Worm (Caenorhabditis elegans) whole organism, L1 larva: Measurements from ENCODE around the gene nfu-1.

Experiments used
- F16B12.6 ChIP-seq: fragments of 150-350 bp; optimal IDR thresholded peaks from 2 replicates; lab custom pipeline; 2014; ENCODE audit warnings: missing biosample characterization, missing genetic modification characterization
- blmp-1 ChIP-seq: fragments of 150-350 bp; optimal IDR thresholded peaks from 2 replicates; lab custom pipeline; 2014; ENCODE audit warnings: missing biosample characterization, missing genetic modification characterization
- ces-1 ChIP-seq: fragments of 150-350 bp; optimal IDR thresholded peaks from 2 replicates; lab custom pipeline; 2014; ENCODE audit warnings: missing biosample characterization, missing genetic modification reagents, missing genetic modification characterization
- efl-1 ChIP-seq, 4 experiments: fragments of 150-350 bp; optimal IDR thresholded peaks in 3 of 4; peaks in 1 of 4; 1 replicate in 1 of 4; 2 replicates in 3 of 4; lab custom pipeline; 2014; ENCODE audit warnings: missing biosample characterization in 2 of 4, missing genetic modification characterization in 2 of 4, missing genetic modification reagents in 2 of 4
- egl-27 ChIP-seq, 2 experiments: fragments of 150-350 bp in 1 of 2; sonication (generic microtip); optimal IDR thresholded peaks; 3 replicates each; lab custom pipeline; 2017 to 2018; ENCODE audit warnings: missing biosample characterization in 2 of 2, missing genetic modification characterization in 2 of 2, missing genetic modification reagents in 2 of 2
- fkh-10 ChIP-seq: sonication (generic microtip); optimal IDR thresholded peaks from 2 replicates; lab custom pipeline; 2017; ENCODE audit warnings: missing biosample characterization, missing genetic modification reagents, missing genetic modification characterization
- fkh-8 ChIP-seq: sonication (generic microtip); optimal IDR thresholded peaks from 2 replicates; lab custom pipeline; 2016; ENCODE audit warnings: mild to moderate bottlenecking, missing genetic modification characterization, missing compliant biosample characterization
- fos-1 ChIP-seq: fragments of 150-350 bp; optimal IDR thresholded peaks from 2 replicates; lab custom pipeline; 2014; ENCODE audit warnings: missing biosample characterization, missing genetic modification characterization
- hlh-17 ChIP-seq: fragments of 200-800 bp; sonication (Bioruptor generic); optimal IDR thresholded peaks from 2 replicates; lab custom pipeline; 2018; ENCODE audit warnings: missing genetic modification characterization, mild to moderate bottlenecking, missing compliant biosample characterization, moderate library complexity, borderline replicate concordance
- hpl-2 ChIP-seq: fragments of 150-350 bp; optimal IDR thresholded peaks from 2 replicates; lab custom pipeline; 2014; ENCODE audit warnings: missing biosample characterization, missing genetic modification reagents, missing genetic modification characterization
- irx-1 ChIP-seq: sonication (generic microtip); optimal IDR thresholded peaks from 2 replicates; lab custom pipeline; 2016; ENCODE audit warnings: missing genetic modification characterization, missing compliant biosample characterization
- isw-1 ChIP-seq: fragments of 200-800 bp; sonication (Bioruptor generic); IDR thresholded peaks from 2 replicates; pipeline ENCODE4 v1.3.6; 2022; ENCODE audit warnings: missing genetic modification characterization, missing compliant biosample characterization
- jun-1 ChIP-seq: fragments of 150-350 bp; optimal IDR thresholded peaks from 2 replicates; lab custom pipeline; 2014; ENCODE audit warnings: missing biosample characterization, missing genetic modification reagents, missing genetic modification characterization
- lsy-2 ChIP-seq, 2 experiments: fragments of 150-350 bp; optimal IDR thresholded peaks; 2 replicates each; lab custom pipeline; 2014; ENCODE audit warnings: missing biosample characterization in 2 of 2, missing genetic modification characterization in 2 of 2
- mef-2 ChIP-seq: fragments of 150-350 bp; optimal IDR thresholded peaks from 2 replicates; lab custom pipeline; 2014; ENCODE audit warnings: missing biosample characterization, missing genetic modification characterization
- mep-1 ChIP-seq: fragments of 150-350 bp; optimal IDR thresholded peaks from 2 replicates; lab custom pipeline; 2014; ENCODE audit warnings: missing biosample characterization, missing genetic modification characterization
- nhr-20 ChIP-seq: sonication (generic microtip); optimal IDR thresholded peaks from 2 replicates; lab custom pipeline; 2016; ENCODE audit warnings: mild to moderate bottlenecking, missing genetic modification characterization, missing compliant biosample characterization
- nhr-237 ChIP-seq: fragments of 150-350 bp; optimal IDR thresholded peaks from 2 replicates; lab custom pipeline; 2014; ENCODE audit warnings: missing biosample characterization, missing genetic modification characterization
- nhr-85 ChIP-seq: sonication (generic microtip); peaks from one replicate; lab custom pipeline; 2016; ENCODE audit warnings: missing genetic modification characterization, inconsistent platforms, missing compliant biosample characterization
- nhr-90 ChIP-seq: sonication (generic microtip); optimal IDR thresholded peaks from 2 replicates; lab custom pipeline; 2016; ENCODE audit warnings: mild to moderate bottlenecking, missing genetic modification characterization, missing compliant biosample characterization; ENCODE audit not compliant: poor library complexity
- pax-3 ChIP-seq: fragments of 200-800 bp; sonication (Bioruptor generic); optimal IDR thresholded peaks from 2 replicates; lab custom pipeline; 2018; ENCODE audit warnings: mild to moderate bottlenecking, missing genetic modification characterization, moderate library complexity, missing compliant biosample characterization
- pqm-1 ChIP-seq: sonication (generic microtip); optimal IDR thresholded peaks from 3 replicates; lab custom pipeline; 2017; ENCODE audit warnings: missing biosample characterization, missing genetic modification characterization
- rnt-1 ChIP-seq: sonication (generic microtip); optimal IDR thresholded peaks from 2 replicates; lab custom pipeline; 2016; ENCODE audit warnings: mild to moderate bottlenecking, missing genetic modification characterization, moderate library complexity, missing compliant biosample characterization
- sptf-1 ChIP-seq: fragments of 150-350 bp; optimal IDR thresholded peaks from 2 replicates; lab custom pipeline; 2014; ENCODE audit warnings: missing biosample characterization, missing genetic modification characterization
- tlp-1 ChIP-seq: fragments of 150-350 bp; optimal IDR thresholded peaks from 2 replicates; lab custom pipeline; 2014; ENCODE audit warnings: missing biosample characterization, missing genetic modification characterization
- unc-62 ChIP-seq: fragments of 150-350 bp; optimal IDR thresholded peaks from 2 replicates; lab custom pipeline; 2014; ENCODE audit warnings: missing biosample characterization, missing genetic modification reagents, missing genetic modification characterization
- unc-86 ChIP-seq: sonication (generic microtip); optimal IDR thresholded peaks from 2 replicates; lab custom pipeline; 2016; ENCODE audit warnings: missing genetic modification characterization, missing compliant biosample characterization
- xbp-1 ChIP-seq: sonication (generic microtip); optimal IDR thresholded peaks from 2 replicates; lab custom pipeline; 2016; ENCODE audit warnings: missing genetic modification characterization, missing compliant biosample characterization
- zag-1 ChIP-seq: fragments of 150-350 bp; optimal IDR thresholded peaks from 2 replicates; lab custom pipeline; 2014; ENCODE audit warnings: missing biosample characterization, missing genetic modification characterization

nfu-1 gene

DNA sequence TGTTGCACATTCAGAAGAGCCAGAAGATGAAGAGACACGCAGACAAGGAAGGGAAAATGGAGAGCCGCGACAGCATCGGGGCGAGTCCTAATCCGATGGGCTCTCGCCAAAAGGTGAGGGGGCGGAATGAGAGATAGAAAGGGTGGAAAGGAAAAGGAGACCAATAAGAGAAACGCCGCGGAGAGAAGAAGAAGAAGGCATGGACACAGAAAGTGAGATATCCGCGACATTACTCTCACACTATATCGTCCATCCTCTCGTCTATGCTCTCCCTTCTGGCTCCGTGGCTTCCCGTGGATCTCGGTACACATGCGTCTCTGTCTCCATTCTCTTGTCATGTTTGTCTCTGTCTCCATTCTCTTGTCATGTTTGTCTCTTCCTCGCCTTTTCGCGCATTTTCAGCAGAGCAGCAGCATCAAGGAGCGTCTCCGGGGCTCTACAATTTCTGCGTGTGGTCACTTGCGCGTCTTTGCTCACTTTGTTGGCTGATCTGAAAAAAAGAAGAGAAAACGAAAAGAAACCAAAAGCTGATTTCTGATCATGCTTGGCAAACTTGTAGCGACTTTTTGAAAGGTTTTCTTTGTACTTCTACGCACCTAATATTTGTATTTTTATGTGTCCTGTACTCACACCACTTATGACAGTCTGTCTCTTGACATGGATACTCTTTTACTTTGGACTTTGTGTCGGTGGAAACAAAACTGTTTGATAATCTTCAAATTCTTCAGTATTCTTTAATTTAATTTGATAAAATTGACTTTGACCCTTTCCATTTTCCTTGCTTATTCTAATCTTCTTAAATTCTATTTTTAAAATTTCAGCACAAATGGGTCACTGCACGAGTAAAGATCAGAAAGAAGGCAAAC lies 16.2 kb downstream of the nfu-1 start, which contains the start of gene gpa-7 (continued):
- peak; percentile 61 for TF ChIP-seq isw-1 (GFP tag; lab: Robert Waterston, UW)
- TF ChIP-seq pqm-1 (tag; lab: Kevin White, UChicago), result no peak
- peak; percentile 46 for TF ChIP-seq xbp-1
- TF ChIP-seq nhr-20 (tag; lab: Kevin White, UChicago), result peak; percentile 57
- TF ChIP-seq rnt-1 (tag; lab: Kevin White, UChicago), result peak; percentile 45
- peak; percentile 49 to 73 for TF ChIP-seq efl-1 (optimal IDR thresholded peaks at IDR 0.05; lab: Kevin White, UChicago)
- peak; percentile 4 to 10 for TF ChIP-seq efl-1 (GFP tag; optimal IDR thresholded peaks at IDR 0.05 in 1 of 2; lab: Kevin White, UChicago)
- TF ChIP-seq irx-1 (tag; lab: Kevin White, UChicago), result peak; percentile 28
- TF ChIP-seq jun-1 (tag; lab: Kevin White, UChicago), result peak; percentile 49
- peak; percentile 84 for TF ChIP-seq unc-86 (tag; lab: Kevin White, UChicago)
- TF ChIP-seq, all 84 proteins: peak for 35

DNA sequence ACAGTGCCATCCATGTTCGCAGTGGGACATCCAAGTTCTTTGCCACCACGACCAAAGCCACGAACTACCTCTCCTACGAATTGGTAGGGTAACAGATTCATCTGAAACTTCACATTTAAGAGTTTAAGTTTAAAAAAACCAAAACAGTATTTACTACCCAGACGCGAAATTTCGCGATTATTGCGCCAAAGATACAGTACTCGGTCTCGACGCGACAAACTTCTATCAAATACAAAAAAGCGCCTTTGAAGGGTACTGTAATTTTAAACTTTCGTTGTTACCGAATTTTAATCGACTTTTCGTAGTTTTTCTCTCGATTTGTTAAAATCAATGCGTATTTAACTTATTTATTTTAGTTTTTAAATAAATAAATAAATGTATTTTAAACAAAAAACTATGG lies 22.2 kb downstream of the nfu-1 start, which contains the start of gene rfk-1:
Gene rfk-1 (minus strand): TSS at position 101 of the 400 bp plus-strand sequence.
- TF ChIP-seq sptf-1 (no peak), pax-3 (tag; lab: Kevin White, UChicago) (no peak), nhr-20 (tag; lab: Kevin White, UChicago) (no peak), mef-2 (tag; lab: Kevin White, UChicago) (no peak), ces-1 (GFP tag; lab: Kevin White, UChicago) (no peak), irx-1 (tag; lab: Kevin White, UChicago) (no peak), nhr-237 (tag; lab: Kevin White, UChicago) (no peak), egl-27 (tag; optimal IDR thresholded peaks at IDR 0.05; lab: Kevin White, UChicago) (no peak), hpl-2 (GFP tag; lab: Kevin White, UChicago) (no peak), nhr-90 (tag; lab: Kevin White, UChicago) (no peak)
- TF ChIP-seq, all 84 proteins: peak for 0

DNA sequence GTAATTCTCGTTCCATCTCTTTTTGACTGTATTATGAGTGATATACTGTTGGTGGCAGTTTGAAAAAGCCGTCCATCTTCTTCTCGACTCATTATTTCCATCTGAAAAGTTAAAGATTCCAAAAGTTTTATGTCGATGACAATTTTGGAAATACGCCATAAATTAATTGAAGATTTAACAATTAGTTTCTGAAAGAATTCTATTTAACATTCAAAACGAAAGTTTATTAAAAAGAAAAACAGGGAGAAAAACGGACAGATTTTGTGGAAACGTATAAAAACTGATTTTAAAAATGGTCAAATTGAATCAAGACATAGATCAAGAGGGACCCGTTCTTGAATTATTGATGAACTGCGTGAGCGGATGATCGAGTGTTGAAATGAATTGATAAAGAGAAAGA lies 26.6 kb downstream of the nfu-1 start, which contains the start of gene R10H10.7:
Gene R10H10.7 (minus strand): TSS at position 101 of the 400 bp plus-strand sequence.
- TF ChIP-seq tlp-1 (no peak), nhr-85 (tag; lab: Kevin White, UChicago) (peak; percentile 17)

DNA sequence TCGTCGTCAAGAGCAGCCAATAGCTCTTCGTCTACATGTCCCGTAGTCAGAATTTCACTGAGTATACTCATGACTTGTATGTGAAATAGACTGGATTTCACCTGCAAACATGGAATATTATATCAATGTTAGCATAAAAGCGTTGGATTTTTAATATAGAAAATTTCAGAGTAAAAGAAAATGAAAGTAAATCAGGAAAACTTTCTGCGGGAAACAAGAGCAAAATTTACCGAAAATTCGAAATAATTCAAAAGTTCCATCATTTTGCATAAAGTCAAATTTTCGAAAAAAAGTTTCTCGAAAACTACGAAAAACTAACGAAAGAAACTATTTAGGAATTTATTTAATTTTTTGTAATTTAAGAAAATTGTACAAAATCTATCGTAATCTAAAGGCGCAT lies 30.6 kb downstream of the nfu-1 start, which contains the start of gene F13B12.6:
Gene F13B12.6 (minus strand): TSS at position 101 of the 400 bp plus-strand sequence.
- TF ChIP-seq unc-86 (tag; lab: Kevin White, UChicago) (no peak), hpl-2 (GFP tag; lab: Kevin White, UChicago) (no peak), F16B12.6 (tag; lab: Kevin White, UChicago) (no peak), mep-1 (tag; lab: Kevin White, UChicago) (no peak), blmp-1 (tag; lab: Kevin White, UChicago) (no peak), jun-1 (tag; lab: Kevin White, UChicago) (no peak), fos-1 (tag; lab: Kevin White, UChicago) (no peak), fkh-10 (GFP tag; lab: Kevin White, UChicago) (no peak), fkh-8 (tag; lab: Kevin White, UChicago) (no peak), lsy-2 (tag; optimal IDR thresholded peaks at IDR 0.05; lab: Kevin White, UChicago) (no peak), rnt-1 (tag; lab: Kevin White, UChicago) (no peak), hlh-17 (GFP tag; lab: Kevin White, UChicago) (no peak), nhr-237 (tag; lab: Kevin White, UChicago) (no peak), zag-1 (tag; lab: Kevin White, UChicago) (no peak)

DNA sequence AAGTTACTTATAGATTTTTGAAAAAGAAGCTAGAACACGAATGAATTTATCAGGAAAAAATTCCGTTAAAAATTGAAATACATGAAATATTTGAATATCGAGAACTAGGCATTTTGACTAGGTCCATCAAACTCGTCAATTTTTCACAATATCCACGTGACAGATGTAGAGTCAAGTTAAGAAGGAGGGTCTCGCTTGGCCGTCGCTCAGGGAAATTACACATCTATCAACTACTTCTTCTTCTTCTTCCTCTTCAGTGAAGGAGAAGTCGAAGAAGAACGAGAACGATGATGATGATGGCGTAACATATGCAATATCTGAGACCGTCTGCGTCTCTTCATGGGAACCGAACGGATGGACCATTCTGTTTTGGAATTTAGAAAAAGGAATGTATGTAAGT lies 32.7 kb downstream of the nfu-1 start:
- TF ChIP-seq unc-62 (no peak), rnt-1 (tag; lab: Kevin White, UChicago) (peak; percentile 4)
